Fruit fly (Drosophila melanogaster) whole organism, embryonic: ENCODE measurements around the gene CG43915.
A peak's percentile ranks its signal among the peaks of the same experiment; 100 is the strongest.

ENCODE experiments used
- Abd-B ChIP-seq: fragments of 200-800 bp; sonication (Bioruptor generic); optimal IDR thresholded peaks from 2 replicates; lab custom pipeline; 2018; ENCODE audit warnings: missing biosample characterization, mild to moderate bottlenecking, missing genetic modification characterization, moderate library complexity
- Atf-2 ChIP-seq: fragments of 200-800 bp; sonication (Bioruptor generic); optimal IDR thresholded peaks from 2 replicates; lab custom pipeline; 2016; ENCODE audit warnings: missing biosample characterization, missing genetic modification characterization
- CG11504 ChIP-seq: fragments of 200-800 bp; sonication (Bioruptor generic); optimal IDR thresholded peaks from 3 replicates; lab custom pipeline; 2019; ENCODE audit warnings: missing biosample characterization, mild to moderate bottlenecking, missing genetic modification characterization, moderate library complexity
- CG12104 ChIP-seq: fragments of 200-800 bp; sonication (Bioruptor generic); optimal IDR thresholded peaks from 3 replicates; lab custom pipeline; 2016; ENCODE audit warnings: missing biosample characterization, missing genetic modification characterization
- CG13296 ChIP-seq: fragments of 200-800 bp; sonication (Bioruptor generic); optimal IDR thresholded peaks from 3 replicates; lab custom pipeline; 2018; ENCODE audit warnings: missing biosample characterization, mild to moderate bottlenecking, missing genetic modification characterization
- CG13424 ChIP-seq: fragments of 200-800 bp; sonication (Bioruptor generic); optimal IDR thresholded peaks from 2 replicates; lab custom pipeline; 2019; ENCODE audit warnings: missing biosample characterization, mild to moderate bottlenecking, missing genetic modification characterization, moderate library complexity
- CG13624 ChIP-seq: fragments of 200-800 bp; sonication (Bioruptor generic); optimal IDR thresholded peaks from 2 replicates; lab custom pipeline; 2016; ENCODE audit warnings: missing biosample characterization, missing genetic modification characterization
- CG15479 ChIP-seq: fragments of 200-800 bp; sonication (Bioruptor generic); optimal IDR thresholded peaks from 3 replicates; lab custom pipeline; 2019; ENCODE audit warnings: missing biosample characterization, mild to moderate bottlenecking, missing genetic modification characterization, moderate library complexity
- CG1602 ChIP-seq: fragments of 200-800 bp; sonication (Bioruptor generic); optimal IDR thresholded peaks from 3 replicates; lab custom pipeline; 2016; ENCODE audit warnings: missing biosample characterization, missing genetic modification characterization
- CG17361 ChIP-seq: fragments of 200-800 bp; sonication (Bioruptor generic); IDR thresholded peaks from 3 replicates; pipeline ENCODE4 v1.3.6; 2022; ENCODE audit warnings: missing biosample characterization, missing genetic modification characterization
- CG18764 ChIP-seq: fragments of 200-800 bp; sonication (Bioruptor generic); optimal IDR thresholded peaks from 3 replicates; lab custom pipeline; 2016; ENCODE audit warnings: missing biosample characterization, missing genetic modification characterization
- CG2678 ChIP-seq: fragments of 200-800 bp; sonication (Bioruptor generic); optimal IDR thresholded peaks from 3 replicates; lab custom pipeline; 2019; ENCODE audit warnings: missing biosample characterization, mild to moderate bottlenecking, missing genetic modification characterization, moderate library complexity
- CG32767 ChIP-seq: fragments of 200-800 bp; sonication (Bioruptor generic); IDR thresholded peaks from 2 replicates; pipeline ENCODE4 v1.3.6; 2022; ENCODE audit warnings: missing biosample characterization, missing genetic modification characterization
- CG4404 ChIP-seq: fragments of 200-800 bp; sonication (Bioruptor generic); IDR thresholded peaks from 2 replicates; pipeline ENCODE4 v1.3.6; 2022; ENCODE audit warnings: missing biosample characterization, missing genetic modification characterization
- CG7839 ChIP-seq: fragments of 200-800 bp; sonication (Bioruptor generic); optimal IDR thresholded peaks from 3 replicates; lab custom pipeline; 2018; ENCODE audit warnings: missing biosample characterization, mild to moderate bottlenecking, missing genetic modification characterization, moderate library complexity
- CG8388 ChIP-seq: fragments of 200-800 bp; sonication (Bioruptor generic); optimal IDR thresholded peaks from 2 replicates; lab custom pipeline; 2019; ENCODE audit warnings: missing biosample characterization, mild to moderate bottlenecking, missing genetic modification characterization, moderate library complexity
- D19A ChIP-seq: fragments of 200-800 bp; optimal IDR thresholded peaks from 3 replicates; lab custom pipeline; 2019; ENCODE audit warnings: missing biosample characterization, mild to moderate bottlenecking, missing genetic modification characterization, moderate library complexity
- Dad ChIP-seq: fragments of 200-800 bp; sonication (Bioruptor generic); optimal IDR thresholded peaks from 3 replicates; lab custom pipeline; 2016; ENCODE audit warnings: missing biosample characterization, missing genetic modification characterization
- HLH3B ChIP-seq: fragments of 200-800 bp; sonication (Bioruptor generic); IDR thresholded peaks from 2 replicates; pipeline ENCODE4 v1.3.6; 2022; ENCODE audit warnings: missing biosample characterization, missing genetic modification characterization
- Hey ChIP-seq: fragments of 200-800 bp; sonication (Bioruptor generic); optimal IDR thresholded peaks from 3 replicates; lab custom pipeline; 2018; ENCODE audit warnings: missing biosample characterization, mild to moderate bottlenecking, missing genetic modification characterization
- Hr39 ChIP-seq: fragments of >200 bp; optimal IDR thresholded peaks from 2 replicates; lab custom pipeline; 2017
- Hr51 ChIP-seq, 2 experiments: fragments of 200-800 bp; sonication (Bioruptor generic); optimal IDR thresholded peaks; 2 replicates in 1 of 2; 3 replicates in 1 of 2; lab custom pipeline; 2016 to 2018; ENCODE audit warnings: missing biosample characterization in 2 of 2, missing genetic modification characterization in 2 of 2, mild to moderate bottlenecking in 1 of 2, moderate library complexity in 1 of 2
- Lim3 ChIP-seq: fragments of 200-800 bp; sonication (Bioruptor generic); IDR thresholded peaks from 2 replicates; pipeline ENCODE4 v1.3.6; 2022; ENCODE audit warnings: missing biosample characterization, missing genetic modification characterization
- Lpt ChIP-seq: fragments of >200 bp; optimal IDR thresholded peaks from 2 replicates; lab custom pipeline; 2018; ENCODE audit warnings: missing biosample characterization, missing genetic modification characterization
- MESR4 ChIP-seq: fragments of 200-800 bp; sonication (Bioruptor generic); optimal IDR thresholded peaks from 2 replicates; lab custom pipeline; 2018; ENCODE audit warnings: missing biosample characterization, mild to moderate bottlenecking, missing genetic modification characterization, moderate library complexity
- Med ChIP-seq: fragments of 200-800 bp; sonication (Bioruptor generic); peaks from one replicate; lab custom pipeline; 2016; ENCODE audit warnings: missing biosample characterization, missing genetic modification characterization, mild to moderate bottlenecking, inconsistent platforms, moderate library complexity
- Mes4 ChIP-seq: fragments of 200-800 bp; sonication (Bioruptor generic); optimal IDR thresholded peaks from 2 replicates; lab custom pipeline; 2016; ENCODE audit warnings: missing biosample characterization, missing genetic modification characterization
- Oaz ChIP-seq: fragments of 200-800 bp; sonication (Bioruptor generic); IDR thresholded peaks from 2 replicates; pipeline ENCODE4 v1.3.6; 2022; ENCODE audit warnings: missing biosample characterization, missing genetic modification characterization
- Oli ChIP-seq: fragments of 200-800 bp; sonication (Bioruptor generic); optimal IDR thresholded peaks from 2 replicates; lab custom pipeline; 2018; ENCODE audit warnings: missing biosample characterization, mild to moderate bottlenecking, missing genetic modification characterization, moderate library complexity
- Optix ChIP-seq: fragments of 200-800 bp; sonication (Bioruptor generic); IDR thresholded peaks from 3 replicates; pipeline ENCODE4 v1.3.6; 2022; ENCODE audit warnings: missing biosample characterization, missing genetic modification characterization
- Poxn ChIP-seq: fragments of 200-800 bp; sonication (Bioruptor generic); IDR thresholded peaks from 2 replicates; pipeline ENCODE4 v1.3.6; 2022; ENCODE audit warnings: missing biosample characterization, missing genetic modification characterization
- Ptx1 ChIP-seq: fragments of 200-800 bp; sonication (Bioruptor generic); IDR thresholded peaks from 2 replicates; pipeline ENCODE4 v1.3.6; 2022; ENCODE audit warnings: missing biosample characterization, missing genetic modification characterization
- Sox102F ChIP-seq: fragments of 200-800 bp; sonication (Bioruptor generic); optimal IDR thresholded peaks from 2 replicates; lab custom pipeline; 2018; ENCODE audit warnings: missing biosample characterization, mild to moderate bottlenecking, missing genetic modification characterization, moderate library complexity
- br ChIP-seq: fragments of >200 bp; optimal IDR thresholded peaks from 2 replicates; lab custom pipeline; 2017
- chinmo ChIP-seq: fragments of 200-800 bp; sonication (Bioruptor generic); IDR thresholded peaks from 4 replicates; pipeline ENCODE4 v1.3.6; 2022; ENCODE audit warnings: missing biosample characterization, missing genetic modification characterization; ENCODE audit not compliant: partially characterized antibody
- chn ChIP-seq: fragments of 200-800 bp; sonication (Bioruptor generic); optimal IDR thresholded peaks from 2 replicates; lab custom pipeline; 2016; ENCODE audit warnings: missing biosample characterization, missing genetic modification characterization
- crc ChIP-seq: fragments of 200-800 bp; sonication (Bioruptor generic); optimal IDR thresholded peaks from 2 replicates; lab custom pipeline; 2016; ENCODE audit warnings: missing biosample characterization, missing genetic modification characterization
- dan ChIP-seq: fragments of 200-800 bp; sonication (Bioruptor generic); IDR thresholded peaks from 2 replicates; pipeline ENCODE4 v1.3.6; 2022; ENCODE audit warnings: missing biosample characterization, missing genetic modification characterization
- dmrt99B ChIP-seq: fragments of 200-800 bp; sonication (Bioruptor generic); optimal IDR thresholded peaks from 2 replicates; lab custom pipeline; 2018; ENCODE audit warnings: missing biosample characterization, mild to moderate bottlenecking, missing genetic modification characterization, moderate library complexity
- eve ChIP-seq, 2 experiments: fragments of >200 bp; optimal IDR thresholded peaks; 2 replicates each; lab custom pipeline; 2017; ENCODE audit warnings: missing biosample characterization in 2 of 2, missing genetic modification characterization in 2 of 2
- gt ChIP-seq: fragments of 200-800 bp; sonication (Bioruptor generic); IDR thresholded peaks from 2 replicates; pipeline ENCODE4 v1.3.6; 2022; ENCODE audit warnings: missing biosample characterization, missing genetic modification characterization
- inv ChIP-seq: fragments of 200-800 bp; sonication (Bioruptor generic); IDR thresholded peaks from 2 replicates; pipeline ENCODE4 v1.3.6; 2022; ENCODE audit warnings: missing biosample characterization, missing genetic modification characterization; ENCODE audit not compliant: partially characterized antibody
- jing ChIP-seq: fragments of 200-800 bp; sonication (Bioruptor generic); optimal IDR thresholded peaks from 2 replicates; lab custom pipeline; 2018; ENCODE audit warnings: missing biosample characterization, mild to moderate bottlenecking, missing genetic modification characterization
- klu ChIP-seq: fragments of 200-800 bp; sonication (Bioruptor generic); IDR thresholded peaks from 2 replicates; pipeline ENCODE4 v1.3.6; 2022; ENCODE audit warnings: missing biosample characterization, missing genetic modification characterization
- lola ChIP-seq, 3 experiments: fragments of >200 bp in 2 of 3; fragments of 200-800 bp in 1 of 3; sonication (Bioruptor generic) in 1 of 3; optimal IDR thresholded peaks; 2 replicates each; lab custom pipeline; 2017 to 2019; ENCODE audit warnings: missing biosample characterization in 3 of 3, missing genetic modification characterization in 3 of 3, mild to moderate bottlenecking in 1 of 3, moderate library complexity in 1 of 3
- otp ChIP-seq: fragments of 200-800 bp; sonication (Bioruptor generic); IDR thresholded peaks from 3 replicates; pipeline ENCODE4, ENCODE4 v1.3.6; 2022; ENCODE audit warnings: missing biosample characterization, missing genetic modification characterization
- pros ChIP-seq: fragments of 200-800 bp; sonication (Bioruptor generic); optimal IDR thresholded peaks from 3 replicates; lab custom pipeline; 2019; ENCODE audit warnings: missing biosample characterization, mild to moderate bottlenecking, missing genetic modification characterization, moderate library complexity
- sens-2 ChIP-seq: fragments of 200-800 bp; sonication (Bioruptor generic); IDR thresholded peaks from 2 replicates; pipeline ENCODE4 v1.3.6; 2022; ENCODE audit warnings: missing biosample characterization, missing genetic modification characterization
- sqz ChIP-seq: fragments of 200-800 bp; sonication (Bioruptor generic); optimal IDR thresholded peaks from 3 replicates; lab custom pipeline; 2018; ENCODE audit warnings: missing biosample characterization, mild to moderate bottlenecking, missing genetic modification characterization
- wek ChIP-seq: fragments of 200-800 bp; sonication (Bioruptor generic); optimal IDR thresholded peaks from 3 replicates; lab custom pipeline; 2018; ENCODE audit warnings: missing biosample characterization, mild to moderate bottlenecking, missing genetic modification characterization, moderate library complexity
- wor ChIP-seq: fragments of 200-800 bp; sonication (Bioruptor generic); IDR thresholded peaks from 2 replicates; pipeline ENCODE4 v1.3.6; 2022; ENCODE audit warnings: missing biosample characterization, missing genetic modification characterization

The CG43915 gene

dm6 chr3L:4018228-4018928 lies 45.7 kb downstream of the CG43915 start, which contains the start of gene FoxL1 (continued):
- TF ChIP-seq CG13424 (tag; lab: Kevin White, UChicago) (peak; percentile 23), Sox102F (GFP tag; lab: Kevin White, UChicago) (peak; percentile 21), Hr51 (GFP tag; optimal IDR thresholded peaks at IDR 0.05; lab: Kevin White, UChicago) (peak in 1 of 2 experiments; percentile 40), MESR4 (GFP tag; lab: Kevin White, UChicago) (no peak), CG32767 (GFP tag; lab: Robert Waterston, UW) (no peak), chinmo (GFP tag; lab: Robert Waterston, UW) (no peak), Lpt (GFP tag; lab: Kevin White, UChicago) (no peak), Med (GFP tag; lab: Kevin White, UChicago) (no peak), CG13296 (GFP tag; lab: Kevin White, UChicago) (no peak), Lim3 (GFP tag; lab: Robert Waterston, UW) (no peak), Hey (tag; lab: Kevin White, UChicago) (no peak), CG2678 (peak; percentile 30), Ptx1 (GFP tag; lab: Robert Waterston, UW) (no peak), CG13624 (GFP tag; lab: Kevin White, UChicago) (no peak), CG15479 (GFP tag; lab: Kevin White, UChicago) (no peak), Atf-2 (GFP tag; lab: Kevin White, UChicago) (no peak), Abd-B (GFP tag; lab: Kevin White, UChicago) (no peak), CG12104 (GFP tag; lab: Kevin White, UChicago) (no peak), sqz (GFP tag; lab: Kevin White, UChicago) (no peak), dan (GFP tag; lab: Robert Waterston, UW) (no peak), wor (GFP tag; lab: Robert Waterston, UW) (no peak), dmrt99B (tag; lab: Kevin White, UChicago) (peak; percentile 25), crc (no peak), inv (GFP tag; lab: Robert Waterston, UW) (no peak), br (no peak), Oli (tag; lab: Kevin White, UChicago) (no peak), HLH3B (no peak), CG18764 (no peak), chn (GFP tag; lab: Kevin White, UChicago) (no peak), CG1602 (GFP tag; lab: Kevin White, UChicago) (no peak), D19A (tag; lab: Kevin White, UChicago) (peak; percentile 91), CG8388 (GFP tag; lab: Kevin White, UChicago) (no peak), Optix (GFP tag; lab: Robert Waterston, UW) (no peak), lola (GFP tag; optimal IDR thresholded peaks at IDR 0.05; lab: Kevin White, UChicago) (peak in 1 of 3 experiments; percentile 21), CG4404 (GFP tag; lab: Robert Waterston, UW) (no peak), Mes4 (GFP tag; lab: Kevin White, UChicago) (no peak), gt (GFP tag; lab: Robert Waterston, UW) (no peak), jing (GFP tag; lab: Kevin White, UChicago) (no peak), Hr39 (lab: Kevin White, UChicago) (no peak), Oaz (GFP tag; lab: Robert Waterston, UW) (no peak), Poxn (no peak), Dad (no peak), otp (GFP tag; lab: Robert Waterston, UW) (no peak), wek (GFP tag; lab: Kevin White, UChicago) (no peak), CG7839 (tag; lab: Kevin White, UChicago) (peak; percentile 2), eve (GFP tag; optimal IDR thresholded peaks at IDR 0.05; lab: Kevin White, UChicago) (no peak), CG11504 (peak; percentile 33), pros (no peak), CG17361 (GFP tag; lab: Robert Waterston, UW) (peak; percentile 40; the same call in 2 of the 3 replicates), klu (GFP tag; lab: Robert Waterston, UW) (no peak), sens-2 (no peak)
